Worm (Caenorhabditis elegans): Measurements from ENCODE around the gene Y4C6A.4.

DNA sequence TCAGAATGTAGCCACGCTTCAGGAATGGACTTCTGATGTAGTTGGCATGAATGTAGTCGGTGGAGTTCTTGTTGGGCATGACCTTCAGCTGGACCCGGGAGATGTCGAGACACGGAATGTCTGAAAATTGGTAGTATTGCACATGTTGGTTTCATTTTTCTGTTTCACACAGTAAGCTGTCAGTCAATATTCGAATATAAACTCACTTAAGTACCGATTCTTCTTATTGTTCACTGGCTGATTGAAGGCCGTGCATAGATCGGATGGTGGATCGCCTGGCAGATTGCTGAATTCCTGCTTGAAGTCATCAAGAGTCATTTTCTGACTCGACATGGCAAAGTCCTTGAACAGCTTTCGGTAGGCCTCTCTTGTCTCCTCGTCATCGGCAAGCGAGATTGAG is 43.7 kb upstream of the Y4C6A.4 start:
- TF ChIP-seq blmp-1 (tag; optimal IDR thresholded peaks at IDR 0.05): no peak
- TF ChIP-seq ceh-82 (tag; optimal IDR thresholded peaks at IDR 0.05): no peak
- no peak for TF ChIP-seq pqm-1 (tag; optimal IDR thresholded peaks at IDR 0.05)
- TF ChIP-seq snu-23 (GFP tag; optimal IDR thresholded peaks at IDR 0.05): no peak
- TF ChIP-seq unc-62 (GFP tag; optimal IDR thresholded peaks at IDR 0.05): no peak
- TF ChIP-seq ceh-90 (tag; optimal IDR thresholded peaks at IDR 0.05): no peak
- no peak for TF ChIP-seq nhr-76 (tag; optimal IDR thresholded peaks at IDR 0.05)
- no peak for TF ChIP-seq fos-1 (tag; optimal IDR thresholded peaks at IDR 0.05)
- no peak for TF ChIP-seq lir-3 (tag; optimal IDR thresholded peaks at IDR 0.05; ENCODE audit: poor library complexity)
- TF ChIP-seq jun-1 (tag; optimal IDR thresholded peaks at IDR 0.05): no peak

All from whole organism, L1 larva.